Worm (Caenorhabditis elegans) whole organism, late embryonic: ENCODE results near the gene F58A6.9.

ENCODE experiments used
- K09A11.1 ChIP-seq: sonication (generic microtip); optimal IDR thresholded peaks from 2 replicates; lab custom pipeline; 2017; ENCODE audit warnings: antibody characterized with exemption, mild to moderate bottlenecking, missing genetic modification characterization, missing compliant biosample characterization; ENCODE audit not compliant: insufficient read depth
- T23F11.4 ChIP-seq: fragments of 200-800 bp; sonication (Bioruptor generic); optimal IDR thresholded peaks from 2 replicates; lab custom pipeline; 2018; ENCODE audit warnings: mild to moderate bottlenecking, missing genetic modification characterization, missing compliant biosample characterization
- ceh-6 ChIP-seq: fragments of 200-800 bp; sonication (Bioruptor generic); optimal IDR thresholded peaks from 2 replicates; lab custom pipeline; 2018; ENCODE audit warnings: mild to moderate bottlenecking, missing genetic modification characterization, missing compliant biosample characterization
- elt-2 ChIP-seq: sonication (generic microtip); optimal IDR thresholded peaks from 2 replicates; lab custom pipeline; 2016; ENCODE audit warnings: missing genetic modification reagents, missing genetic modification characterization, missing compliant biosample characterization
- nfya-1 ChIP-seq: sonication (generic microtip); optimal IDR thresholded peaks from 2 replicates; lab custom pipeline; 2017; ENCODE audit warnings: missing genetic modification characterization, mild to moderate bottlenecking, missing compliant biosample characterization, antibody characterized with exemption, moderate library complexity
- unc-3 ChIP-seq, 2 experiments: fragments of 200-800 bp in 1 of 2; sonication (Bioruptor generic) in 1 of 2; sonication (generic microtip) in 1 of 2; conservative IDR thresholded peaks in 1 of 2; optimal IDR thresholded peaks in 1 of 2; 2 replicates each; pipeline versions ENCODE4 v1.3.6 to Lab custom; 2016 to 2022; ENCODE audit warnings: missing compliant biosample characterization in 2 of 2, missing genetic modification characterization in 2 of 2, missing genetic modification reagents in 1 of 2

- TF ChIP-seq K09A11.1 = no peak
- TF ChIP-seq nfya-1 (tag; lab: Kevin White, UChicago) = no peak
- TF ChIP-seq T23F11.4 (GFP tag; lab: Kevin White, UChicago) = no peak
- no peak for TF ChIP-seq unc-3 (GFP tag; conservative IDR thresholded peaks at IDR 0.05; lab: Robert Waterston, UW)
- no peak for TF ChIP-seq unc-3 (tag; optimal IDR thresholded peaks at IDR 0.05; lab: Kevin White, UChicago)
- no peak for TF ChIP-seq ceh-6 (GFP tag; lab: Kevin White, UChicago)
- peak; percentile 71 for TF ChIP-seq elt-2 (tag; lab: Kevin White, UChicago)
These were observed 33.1 kb upstream of the F58A6.9 start for ce11 chrII:5191766-5192165.
